Fruit fly (Drosophila melanogaster): ENCODE data around the gene CG4619.

CG4619 gene

DNA sequence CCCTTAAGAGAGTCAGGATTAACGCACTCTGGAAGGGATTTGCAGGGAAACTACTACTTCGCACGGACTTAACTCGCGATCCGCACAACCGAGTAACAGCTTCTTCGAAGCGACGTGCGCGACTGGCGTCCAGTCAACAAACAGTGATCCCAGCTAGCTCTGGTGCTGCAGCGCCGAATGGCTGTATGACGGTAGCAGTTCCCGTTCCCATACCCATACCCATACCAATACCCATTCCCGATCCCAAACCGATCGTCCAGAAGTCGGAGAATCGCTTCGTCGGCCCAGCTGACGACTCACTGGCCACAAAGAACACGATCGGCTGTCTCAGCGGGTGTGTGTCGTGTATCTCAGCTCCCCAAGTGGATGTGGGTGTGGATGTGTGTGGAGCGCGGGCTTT, 8.6 kb downstream of the CG4619 start, which contains the start of gene CG5853 (continued):
- TF ChIP-seq CG6175 (GFP tag; IDR thresholded peaks at IDR 0.05) (peak; percentile 53; the same call in 1 of the 3 replicates), Sry-β (GFP tag; optimal IDR thresholded peaks at IDR 0.05) (no peak), CG12391 (tag; optimal IDR thresholded peaks at IDR 0.05) (no peak), p53 (GFP tag; optimal IDR thresholded peaks at IDR 0.05) (no peak), pfk (GFP tag; optimal IDR thresholded peaks at IDR 0.05) (no peak), lab (GFP tag; optimal IDR thresholded peaks at IDR 0.05) (peak; percentile 70), az2 (GFP tag; optimal IDR thresholded peaks at IDR 0.05) (no peak), tll (GFP tag; optimal IDR thresholded peaks at IDR 0.05) (no peak), C15 (GFP tag; IDR thresholded peaks at IDR 0.05) (no peak), CG31224 (GFP tag; IDR thresholded peaks at IDR 0.05) (no peak), Mad (GFP tag; optimal IDR thresholded peaks at IDR 0.05) (no peak), CG8359 (GFP tag; optimal IDR thresholded peaks at IDR 0.05; ENCODE audit: borderline replicate concordance) (no peak), odd (GFP tag; optimal IDR thresholded peaks at IDR 0.05) (no peak), tio (GFP tag; optimal IDR thresholded peaks at IDR 0.05) (no peak), scrt (GFP tag; optimal IDR thresholded peaks at IDR 0.05) (no peak), bigmax (GFP tag; optimal IDR thresholded peaks at IDR 0.05) (no peak), wor (GFP tag; IDR thresholded peaks at IDR 0.05) (no peak), bbx (GFP tag; IDR thresholded peaks at IDR 0.05; ENCODE audit: partially characterized antibody) (no peak), gem (tag; optimal IDR thresholded peaks at IDR 0.05) (no peak), CG10209 (GFP tag; optimal IDR thresholded peaks at IDR 0.05) (no peak), CG15073 (GFP tag; optimal IDR thresholded peaks at IDR 0.05) (no peak), CG30020 (tag; optimal IDR thresholded peaks at IDR 0.05) (no peak), Awh (GFP tag; IDR thresholded peaks at IDR 0.05) (no peak), disco-r (GFP tag; optimal IDR thresholded peaks at IDR 0.05) (no peak), Fer2 (tag; optimal IDR thresholded peaks at IDR 0.05) (no peak), Pdp1 (GFP tag; optimal IDR thresholded peaks at IDR 0.05) (no peak), pum (GFP tag; optimal IDR thresholded peaks at IDR 0.05) (no peak), YL-1 (GFP tag; optimal IDR thresholded peaks at IDR 0.05) (no peak), Bteb2 (GFP tag; optimal IDR thresholded peaks at IDR 0.05) (no peak), ssp (GFP tag; IDR thresholded peaks at IDR 0.05) (no peak), BEAF-32 (GFP tag; optimal IDR thresholded peaks at IDR 0.05) (no peak), her (GFP tag; optimal IDR thresholded peaks at IDR 0.05) (no peak), Ets65A (GFP tag) (no peak), CG34422 (GFP tag; IDR thresholded peaks at IDR 0.05) (0 out of 3 replicates have a peak, but pooled peaks have one; percentile 21), chif (GFP tag; optimal IDR thresholded peaks at IDR 0.05) (no peak), CG9215 (GFP tag; IDR thresholded peaks at IDR 0.05) (no peak), Dll (GFP tag; IDR thresholded peaks at IDR 0.05; ENCODE audit: partially characterized antibody) (no peak), insv (GFP tag; optimal IDR thresholded peaks at IDR 0.05) (no peak), CG9797 (GFP tag; optimal IDR thresholded peaks at IDR 0.05) (no peak), CG15269 (tag; optimal IDR thresholded peaks at IDR 0.05) (peak; percentile 2), chm (GFP tag; IDR thresholded peaks at IDR 0.05) (no peak), Atf6 (GFP tag; IDR thresholded peaks at IDR 0.05) (peak; percentile 28; the same call in 1 of the 2 replicates), CG4820 (GFP tag; optimal IDR thresholded peaks at IDR 0.05) (no peak), CG3838 (GFP tag; optimal IDR thresholded peaks at IDR 0.05) (no peak), CG14014 (GFP tag; IDR thresholded peaks at IDR 0.05) (no peak; the same call in 1 of the 2 replicates), trem (tag; optimal IDR thresholded peaks at IDR 0.05) (no peak), CG2199 (GFP tag; IDR thresholded peaks at IDR 0.05) (no peak), Lhr (GFP tag; optimal IDR thresholded peaks at IDR 0.05) (no peak), CG16815 (GFP tag; optimal IDR thresholded peaks at IDR 0.05) (no peak), CG2202 (tag; optimal IDR thresholded peaks at IDR 0.05) (no peak), sr (GFP tag; IDR thresholded peaks at IDR 0.05) (peak; percentile 32; the same call in 1 of the 3 replicates)
